Fruit fly (Drosophila melanogaster): ENCODE measurements around the gene CG15739.

DNA sequence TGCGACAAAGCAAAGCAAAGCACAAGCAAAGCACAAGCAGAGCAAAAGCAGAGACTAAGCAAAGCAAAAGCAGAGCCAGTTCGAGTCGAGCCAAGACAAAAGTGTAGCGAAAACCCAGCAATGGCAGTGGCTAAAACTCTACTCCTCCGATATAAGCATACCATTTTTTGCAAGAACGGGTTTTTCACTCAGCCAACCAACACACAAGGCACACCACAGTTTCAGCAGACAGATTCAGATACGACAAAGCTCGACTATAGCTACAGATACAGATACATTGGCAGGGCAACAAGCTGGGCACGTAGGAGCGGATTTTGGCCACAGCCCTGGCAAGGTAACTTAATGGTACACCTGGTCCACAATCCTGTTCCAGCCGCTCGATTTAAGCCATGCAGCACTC, 40.5 kb downstream of the CG15739 start:
- TF ChIP-seq CG11617 (GFP tag; optimal IDR thresholded peaks at IDR 0.05) (no peak), tj (GFP tag; optimal IDR thresholded peaks at IDR 0.05) (no peak), CG12768 (GFP tag; optimal IDR thresholded peaks at IDR 0.05) (no peak), CG14711 (tag; optimal IDR thresholded peaks at IDR 0.05) (no peak), Mnt (GFP tag; optimal IDR thresholded peaks at IDR 0.05) (no peak), Clk (GFP tag; optimal IDR thresholded peaks at IDR 0.05) (no peak), cic (GFP tag; optimal IDR thresholded peaks at IDR 0.05) (no peak), ovo (GFP tag; optimal IDR thresholded peaks at IDR 0.05) (no peak), pad (GFP tag; optimal IDR thresholded peaks at IDR 0.05) (no peak)

All from whole organism, adult.